Fruit fly (Drosophila melanogaster) S2 (cell line): ENCODE results near the gene Lrpprc2.

Source experiments
- CG8478 ChIP-seq: fragments of >200 bp; optimal IDR thresholded peaks from 2 replicates; lab custom pipeline; 2018
- CTCF ChIP-seq, 2 experiments: fragments of >200 bp; optimal IDR thresholded peaks; 2 replicates each; lab custom pipeline; 2018

Lrpprc2 gene

dm6 chrX:1460278-1460872 is at the start of gene Lrpprc2:
TSS of gene Lrpprc2 (minus strand) at chrX:1460617.
- no peak for TF ChIP-seq CTCF (optimal IDR thresholded peaks at IDR 0.05; lab: Kevin White, UChicago)
- TF ChIP-seq CG8478 (lab: Kevin White, UChicago): no peak

dm6 chrX:1508241-1508823 is 47.9 kb upstream of the Lrpprc2 start:
- TF ChIP-seq CG8478 (lab: Kevin White, UChicago) (no peak), CTCF (optimal IDR thresholded peaks at IDR 0.05; lab: Kevin White, UChicago) (no peak)

dm6 chrX:1507751-1508150 is 47.3 kb upstream of the Lrpprc2 start, which contains the start of gene Nmdar2:
TSS of gene Nmdar2 (minus strand) at chrX:1507809.
- TF ChIP-seq CTCF (optimal IDR thresholded peaks at IDR 0.05; lab: Kevin White, UChicago): no peak
- no peak for TF ChIP-seq CG8478 (lab: Kevin White, UChicago)

- TF ChIP-seq CTCF (optimal IDR thresholded peaks at IDR 0.05; lab: Kevin White, UChicago) (peak; percentile 23 to 47), CG8478 (lab: Kevin White, UChicago) (no peak)
These were observed 22.6 kb upstream of the Lrpprc2 start, which contains the start of the genes sta and inc for dm6 chrX:1482840-1483518. TSS of gene sta (minus strand) at chrX:1483413. TSS of gene inc (plus strand) at chrX:1483479.

dm6 chrX:1480426-1480825 is 20.0 kb upstream of the Lrpprc2 start:
- TF ChIP-seq CTCF (optimal IDR thresholded peaks at IDR 0.05; lab: Kevin White, UChicago) (no peak), CG8478 (lab: Kevin White, UChicago) (no peak)

- TF ChIP-seq CG8478 (lab: Kevin White, UChicago) (no peak), CTCF (optimal IDR thresholded peaks at IDR 0.05; lab: Kevin White, UChicago) (no peak)
These were observed 18.1 kb upstream of the Lrpprc2 start, which contains the start of gene rush for dm6 chrX:1478276-1479122. TSS of gene rush (plus strand) at chrX:1478552.

dm6 chrX:1476848-1477247 is 16.4 kb upstream of the Lrpprc2 start, which contains the start of the genes Rab27 and mei-38:
TSS of gene Rab27 (minus strand) at chrX:1476974.
TSS of gene mei-38 (plus strand) at chrX:1477063.
- TF ChIP-seq CTCF (optimal IDR thresholded peaks at IDR 0.05; lab: Kevin White, UChicago): peak in 1 of 2 experiments; percentile 6
- TF ChIP-seq CG8478 (lab: Kevin White, UChicago): no peak

dm6 chrX:1476436-1476835 is 16.0 kb upstream of the Lrpprc2 start:
- no peak for TF ChIP-seq CTCF (optimal IDR thresholded peaks at IDR 0.05; lab: Kevin White, UChicago)
- TF ChIP-seq CG8478 (lab: Kevin White, UChicago): no peak

dm6 chrX:1472222-1472621 is 11.8 kb upstream of the Lrpprc2 start, which contains the start of gene CG14780:
TSS of gene CG14780 (plus strand) at chrX:1472522.
- no peak for TF ChIP-seq CTCF (optimal IDR thresholded peaks at IDR 0.05; lab: Kevin White, UChicago)
- TF ChIP-seq CG8478 (lab: Kevin White, UChicago): no peak

- TF ChIP-seq CG8478 (lab: Kevin White, UChicago) (no peak), CTCF (optimal IDR thresholded peaks at IDR 0.05; lab: Kevin White, UChicago) (no peak)
These were observed 10.1 kb upstream of the Lrpprc2 start, which contains the start of gene pck for dm6 chrX:1470562-1470961. TSS of gene pck (plus strand) at chrX:1470666.

dm6 chrX:1469717-1470116 is 9.3 kb upstream of the Lrpprc2 start, which contains the start of gene CG32808:
TSS of gene CG32808 (minus strand) at chrX:1469817.
- TF ChIP-seq CG8478 (lab: Kevin White, UChicago) (no peak), CTCF (optimal IDR thresholded peaks at IDR 0.05; lab: Kevin White, UChicago) (no peak)

dm6 chrX:1467382-1467592 is 6.9 kb upstream of the Lrpprc2 start, which contains the start of gene CG14778:
TSS of gene CG14778 (plus strand) at chrX:1467493.
- TF ChIP-seq CTCF (optimal IDR thresholded peaks at IDR 0.05; lab: Kevin White, UChicago) (no peak), CG8478 (lab: Kevin White, UChicago) (no peak)

dm6 chrX:1466505-1467381 is 6.3 kb upstream of the Lrpprc2 start:
- TF ChIP-seq CG8478 (lab: Kevin White, UChicago): no peak
- no peak for TF ChIP-seq CTCF (optimal IDR thresholded peaks at IDR 0.05; lab: Kevin White, UChicago)
